Worm (Caenorhabditis elegans): Measurements from ENCODE around the gene Y37D8A.19.

The Y37D8A.19 gene

ce11 chrIII:12966895-12967294, 37.2 kb downstream of the Y37D8A.19 start, which contains the start of gene ttm-1:
Gene ttm-1 (minus strand): TSS chrIII:12966995.
- TF ChIP-seq W03F9.2 (tag; optimal IDR thresholded peaks at IDR 0.05) = no peak
- TF ChIP-seq him-1 (tag; optimal IDR thresholded peaks at IDR 0.05) = no peak
- no peak for TF ChIP-seq dao-5 (tag; optimal IDR thresholded peaks at IDR 0.05)

ce11 chrIII:12967437-12968043, 37.9 kb downstream of the Y37D8A.19 start:
- TF ChIP-seq dao-5 (tag; optimal IDR thresholded peaks at IDR 0.05) (no peak), W03F9.2 (tag; optimal IDR thresholded peaks at IDR 0.05) (no peak), him-1 (tag; optimal IDR thresholded peaks at IDR 0.05) (no peak)

ce11 chrIII:12968330-12968729, 38.7 kb downstream of the Y37D8A.19 start:
- TF ChIP-seq him-1 (tag; optimal IDR thresholded peaks at IDR 0.05) = no peak
- TF ChIP-seq dao-5 (tag; optimal IDR thresholded peaks at IDR 0.05) = no peak
- TF ChIP-seq W03F9.2 (tag; optimal IDR thresholded peaks at IDR 0.05) = no peak

ce11 chrIII:12971828-12972379, 42.2 kb downstream of the Y37D8A.19 start:
- TF ChIP-seq W03F9.2 (tag; optimal IDR thresholded peaks at IDR 0.05) (peak; percentile 10), him-1 (tag; optimal IDR thresholded peaks at IDR 0.05) (no peak), dao-5 (tag; optimal IDR thresholded peaks at IDR 0.05) (no peak)

ce11 chrIII:12972398-12972797, 42.7 kb downstream of the Y37D8A.19 start, which contains the start of gene bckd-1A:
Gene bckd-1A (minus strand): TSS chrIII:12972498.
- no peak for TF ChIP-seq dao-5 (tag; optimal IDR thresholded peaks at IDR 0.05)
- TF ChIP-seq W03F9.2 (tag; optimal IDR thresholded peaks at IDR 0.05) = no peak
- TF ChIP-seq him-1 (tag; optimal IDR thresholded peaks at IDR 0.05) = no peak

- TF ChIP-seq W03F9.2 (tag; optimal IDR thresholded peaks at IDR 0.05) (no peak), him-1 (tag; optimal IDR thresholded peaks at IDR 0.05) (no peak), dao-5 (tag; optimal IDR thresholded peaks at IDR 0.05) (no peak)
Measured at ce11 chrIII:12977559-12977958, 47.9 kb downstream of the Y37D8A.19 start, which contains the start of gene ZK1010.2. Gene ZK1010.2 (minus strand): TSS chrIII:12977862.

ce11 chrIII:12978473-12979174, 49.0 kb downstream of the Y37D8A.19 start, which contains the start of the genes ubq-2 and frg-1:
Gene ubq-2 (minus strand): TSS chrIII:12978523.
Gene frg-1 (plus strand): TSS chrIII:12979162.
- TF ChIP-seq W03F9.2 (tag; optimal IDR thresholded peaks at IDR 0.05) (peak; percentile 78), him-1 (tag; optimal IDR thresholded peaks at IDR 0.05) (peak; percentile 59), dao-5 (tag; optimal IDR thresholded peaks at IDR 0.05) (no peak)

ce11 chrIII:12980770-12981169, 51.1 kb downstream of the Y37D8A.19 start, which contains the start of gene ZK1010.4:
Gene ZK1010.4 (plus strand): TSS chrIII:12981070.
- TF ChIP-seq him-1 (tag; optimal IDR thresholded peaks at IDR 0.05) (no peak), W03F9.2 (tag; optimal IDR thresholded peaks at IDR 0.05) (no peak), dao-5 (tag; optimal IDR thresholded peaks at IDR 0.05) (no peak)

Data from whole organism, L4/young adult.